Fruit fly (Drosophila melanogaster): ENCODE data around the gene CG4438.

DNA sequence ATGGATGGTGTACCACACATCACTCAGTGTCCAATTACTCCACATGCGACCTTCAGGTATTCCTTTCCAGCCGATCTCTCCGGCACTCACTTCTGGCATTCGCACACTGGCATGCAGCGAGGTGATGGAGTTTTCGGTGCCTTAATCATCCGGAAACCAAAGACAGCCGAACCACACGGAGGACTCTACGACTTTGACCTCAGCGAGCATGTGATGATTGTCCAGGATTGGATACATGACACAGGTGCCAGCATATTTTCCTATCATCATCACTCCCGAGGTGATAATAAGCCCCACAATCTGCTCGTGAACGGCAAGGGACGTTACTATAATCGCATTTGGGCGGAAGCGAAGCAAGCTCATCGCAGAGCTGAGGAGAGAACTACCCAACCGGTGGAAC lies 26.4 kb upstream of the CG4438 start:
- TF ChIP-seq psq (optimal IDR thresholded peaks at IDR 0.05) (no peak), h (optimal IDR thresholded peaks at IDR 0.05) (no peak), ttk (optimal IDR thresholded peaks at IDR 0.05) (no peak), Myc (optimal IDR thresholded peaks at IDR 0.05) (no peak), Sin3A (optimal IDR thresholded peaks at IDR 0.05) (no peak)
